Worm (Caenorhabditis elegans): ENCODE data around the gene T09B9.4.

Gene T09B9.4

ce11 chrX:9743513-9743914 lies 30.6 kb downstream of the T09B9.4 start (continued):
- peak in 2 of 3 experiments; percentile 37 to 49 for TF ChIP-seq dpl-1 (GFP tag; optimal IDR thresholded peaks at IDR 0.05)
- TF ChIP-seq grh-1 (GFP tag; IDR thresholded peaks at IDR 0.05): peak; percentile 72
- peak in 1 of 2 experiments; percentile 69 for TF ChIP-seq lsy-2 (tag; optimal IDR thresholded peaks at IDR 0.05)
- peak; percentile 60 for TF ChIP-seq lin-13 (GFP tag; optimal IDR thresholded peaks at IDR 0.05)

ce11 chrX:9742058-9742457 lies 32.1 kb downstream of the T09B9.4 start:
- no peak for TF ChIP-seq ceh-8 (GFP tag; optimal IDR thresholded peaks at IDR 0.05)

- no peak for TF ChIP-seq lin-39 (tag; optimal IDR thresholded peaks at IDR 0.05)
- no peak for TF ChIP-seq snpc-4 (tag; optimal IDR thresholded peaks at IDR 0.05)
- no peak for TF ChIP-seq ets-5 (GFP tag; IDR thresholded peaks at IDR 0.05)
- TF ChIP-seq unc-62 (GFP tag; optimal IDR thresholded peaks at IDR 0.05): no peak
- no peak for TF ChIP-seq ceh-88 (GFP tag; IDR thresholded peaks at IDR 0.05)
- peak in 2 of 3 experiments; percentile 21 to 30 for TF ChIP-seq ceh-82 (tag; optimal IDR thresholded peaks at IDR 0.05)
- TF ChIP-seq swsn-7 (tag; optimal IDR thresholded peaks at IDR 0.05): peak; percentile 20
- no peak for TF ChIP-seq lin-15B (tag; optimal IDR thresholded peaks at IDR 0.05)
- TF ChIP-seq nhr-19 (GFP tag; conservative IDR thresholded peaks at IDR 0.05): 0 out of 2 replicates have a peak, but pooled peaks have one; percentile 9
- no peak for TF ChIP-seq skn-1 (tag; optimal IDR thresholded peaks at IDR 0.05)
- TF ChIP-seq rnt-1 (tag; optimal IDR thresholded peaks at IDR 0.05): peak; percentile 49
- no peak for TF ChIP-seq sptf-1 (tag; optimal IDR thresholded peaks at IDR 0.05)
- TF ChIP-seq efl-3 (GFP tag; optimal IDR thresholded peaks at IDR 0.05): no peak
- no peak for TF ChIP-seq elt-2 (tag; optimal IDR thresholded peaks at IDR 0.05)
- TF ChIP-seq lin-14 (GFP tag; optimal IDR thresholded peaks at IDR 0.05): peak; percentile 71
- peak; percentile 19 for TF ChIP-seq snu-23 (GFP tag; optimal IDR thresholded peaks at IDR 0.05)
- TF ChIP-seq nhr-28 (tag; optimal IDR thresholded peaks at IDR 0.05): no peak
- TF ChIP-seq hpl-2 (GFP tag; optimal IDR thresholded peaks at IDR 0.05): no peak
- peak; percentile 30 for TF ChIP-seq unc-86 (tag; optimal IDR thresholded peaks at IDR 0.05)
- no peak for TF ChIP-seq Y116A8C.19 (tag; optimal IDR thresholded peaks at IDR 0.05; ENCODE audit: borderline replicate concordance)
- TF ChIP-seq alr-1 (tag; optimal IDR thresholded peaks at IDR 0.05; ENCODE audit: borderline replicate concordance): no peak
- TF ChIP-seq pax-3 (tag; optimal IDR thresholded peaks at IDR 0.05): no peak
- peak; percentile 17 for TF ChIP-seq nhr-71 (tag; optimal IDR thresholded peaks at IDR 0.05)
- TF ChIP-seq tbx-2 (tag; optimal IDR thresholded peaks at IDR 0.05): peak; percentile 40
- no peak for TF ChIP-seq nhr-84 (tag; optimal IDR thresholded peaks at IDR 0.05)
- no peak for TF ChIP-seq lin-13 (GFP tag; optimal IDR thresholded peaks at IDR 0.05)
- no peak for TF ChIP-seq pag-3 (tag; optimal IDR thresholded peaks at IDR 0.05; ENCODE audit: borderline replicate concordance, insufficient read depth)
- no peak for TF ChIP-seq ztf-11 (tag; optimal IDR thresholded peaks at IDR 0.05)
- peak; percentile 36 for TF ChIP-seq fkh-10 (GFP tag; optimal IDR thresholded peaks at IDR 0.05)
- TF ChIP-seq fkh-8 (tag; optimal IDR thresholded peaks at IDR 0.05): peak; percentile 57
- TF ChIP-seq nhr-47 (tag; optimal IDR thresholded peaks at IDR 0.05): peak; percentile 15
- no peak for TF ChIP-seq irx-1 (tag; optimal IDR thresholded peaks at IDR 0.05)
- TF ChIP-seq grh-1 (GFP tag; IDR thresholded peaks at IDR 0.05): no peak
- no peak for TF ChIP-seq C34B4.2 (tag; optimal IDR thresholded peaks at IDR 0.05)
- no peak for TF ChIP-seq fos-1 (tag; optimal IDR thresholded peaks at IDR 0.05)
- no peak for TF ChIP-seq sup-37 (GFP tag; optimal IDR thresholded peaks at IDR 0.05)
- no peak for TF ChIP-seq tlp-1 (tag; optimal IDR thresholded peaks at IDR 0.05)
- TF ChIP-seq dsc-1 (tag; optimal IDR thresholded peaks at IDR 0.05): peak; percentile 28
- no peak for TF ChIP-seq C04F5.9 (tag; optimal IDR thresholded peaks at IDR 0.05)
- no peak for TF ChIP-seq hlh-4 (tag; optimal IDR thresholded peaks at IDR 0.05)
- no peak for TF ChIP-seq ama-1 (optimal IDR thresholded peaks at IDR 0.05)
Observed at ce11 chrX:9737730-9738129, 36.4 kb downstream of the T09B9.4 start, which contains the start of gene F15G9.5. Gene F15G9.5, minus strand, starts transcription at chrX:9737888.

Data from whole organism, L1 larva.